Fruit fly (Drosophila melanogaster) whole organism, embryonic: ENCODE data around the gene Sem1.

Experiments used
- B-H1 ChIP-seq: fragments of 200-800 bp; sonication (Bioruptor generic); IDR thresholded peaks from 3 replicates; pipeline ENCODE4 v1.3.6; 2022; ENCODE audit warnings: missing biosample characterization, missing genetic modification characterization
- Blimp-1 ChIP-seq: fragments of 200-800 bp; sonication (Bioruptor generic); optimal IDR thresholded peaks from 3 replicates; lab custom pipeline; 2018; ENCODE audit warnings: missing biosample characterization, missing genetic modification characterization, mild to moderate bottlenecking, moderate library complexity, missing genetic modification reagents
- BtbVII ChIP-seq: fragments of 200-800 bp; sonication (Bioruptor generic); optimal IDR thresholded peaks from 3 replicates; lab custom pipeline; 2017; ENCODE audit warnings: missing biosample characterization, mild to moderate bottlenecking, missing genetic modification characterization
- CG10147 ChIP-seq: fragments of 200-800 bp; sonication (Bioruptor generic); optimal IDR thresholded peaks from 2 replicates; lab custom pipeline; 2019; ENCODE audit warnings: missing biosample characterization, mild to moderate bottlenecking, missing genetic modification characterization, moderate library complexity
- CG11560 ChIP-seq: fragments of 200-800 bp; sonication (Bioruptor generic); IDR thresholded peaks from 3 replicates; pipeline ENCODE4 v1.3.6; 2022; ENCODE audit warnings: missing biosample characterization, missing genetic modification characterization
- CG11695 ChIP-seq: fragments of 200-800 bp; sonication (Bioruptor generic); IDR thresholded peaks from 3 replicates; pipeline ENCODE4 v1.3.6; 2022; ENCODE audit warnings: missing biosample characterization, missing genetic modification characterization
- CG11723 ChIP-seq: fragments of 200-800 bp; sonication (Bioruptor generic); optimal IDR thresholded peaks from 2 replicates; lab custom pipeline; 2017; ENCODE audit warnings: missing biosample characterization, mild to moderate bottlenecking, missing genetic modification characterization
- CG12744 ChIP-seq: fragments of 200-800 bp; sonication (Bioruptor generic); optimal IDR thresholded peaks from 2 replicates; lab custom pipeline; 2016; ENCODE audit warnings: missing biosample characterization, missing genetic modification characterization
- CG14014 ChIP-seq: fragments of 200-800 bp; sonication (Bioruptor generic); IDR thresholded peaks from 2 replicates; pipeline ENCODE4 v1.3.6; 2022; ENCODE audit warnings: missing biosample characterization, missing genetic modification characterization
- CG17186 ChIP-seq: fragments of 200-800 bp; sonication (Bioruptor generic); optimal IDR thresholded peaks from 3 replicates; lab custom pipeline; 2017; ENCODE audit warnings: missing biosample characterization, missing genetic modification reagents, missing genetic modification characterization
- CG2129 ChIP-seq: fragments of 200-800 bp; sonication (Bioruptor generic); IDR thresholded peaks from 2 replicates; pipeline ENCODE4 v1.3.6; 2022; ENCODE audit warnings: missing biosample characterization, missing genetic modification characterization; ENCODE audit not compliant: partially characterized antibody
- CG2199 ChIP-seq: fragments of 200-800 bp; sonication (Bioruptor generic); IDR thresholded peaks from 3 replicates; pipeline ENCODE4 v1.3.6; 2022; ENCODE audit warnings: missing biosample characterization, missing genetic modification characterization
- CG30020 ChIP-seq: fragments of 200-800 bp; optimal IDR thresholded peaks from 2 replicates; lab custom pipeline; 2019; ENCODE audit warnings: missing biosample characterization, mild to moderate bottlenecking, missing genetic modification characterization, moderate library complexity
- CG30403 ChIP-seq: fragments of 200-800 bp; sonication (Bioruptor generic); optimal IDR thresholded peaks from 3 replicates; lab custom pipeline; 2016; ENCODE audit warnings: missing biosample characterization, missing genetic modification characterization
- CG8281 ChIP-seq: fragments of 200-800 bp; sonication (Bioruptor generic); optimal IDR thresholded peaks from 2 replicates; lab custom pipeline; 2018; ENCODE audit warnings: missing biosample characterization, mild to moderate bottlenecking, missing genetic modification characterization, moderate library complexity
- CG8388 ChIP-seq: fragments of 200-800 bp; sonication (Bioruptor generic); optimal IDR thresholded peaks from 2 replicates; lab custom pipeline; 2019; ENCODE audit warnings: missing biosample characterization, mild to moderate bottlenecking, missing genetic modification characterization, moderate library complexity
- CG8924 ChIP-seq: fragments of 200-800 bp; optimal IDR thresholded peaks from 3 replicates; lab custom pipeline; 2019; ENCODE audit warnings: missing biosample characterization, mild to moderate bottlenecking, missing genetic modification characterization, moderate library complexity
- CrebB ChIP-seq: fragments of 200-800 bp; sonication (Bioruptor generic); optimal IDR thresholded peaks from 3 replicates; lab custom pipeline; 2018; ENCODE audit warnings: missing biosample characterization, mild to moderate bottlenecking, missing genetic modification characterization
- Dad ChIP-seq: fragments of 200-800 bp; sonication (Bioruptor generic); optimal IDR thresholded peaks from 3 replicates; lab custom pipeline; 2016; ENCODE audit warnings: missing biosample characterization, missing genetic modification characterization
- Deaf1 ChIP-seq: fragments of 200-800 bp; optimal IDR thresholded peaks from 3 replicates; lab custom pipeline; 2019; ENCODE audit warnings: missing biosample characterization, mild to moderate bottlenecking, missing genetic modification characterization, moderate library complexity
- Dp ChIP-seq: fragments of 200-800 bp; sonication (Bioruptor generic); optimal IDR thresholded peaks from 2 replicates; lab custom pipeline; 2018; ENCODE audit warnings: missing biosample characterization, mild to moderate bottlenecking, missing genetic modification characterization, moderate library complexity
- Dref ChIP-seq: fragments of 200-800 bp; sonication (Bioruptor generic); IDR thresholded peaks from 2 replicates; pipeline ENCODE4 v1.3.6; 2022; ENCODE audit warnings: missing biosample characterization, missing genetic modification characterization
- Elba2 ChIP-seq: fragments of 200-800 bp; sonication (Bioruptor generic); optimal IDR thresholded peaks from 3 replicates; lab custom pipeline; 2016; ENCODE audit warnings: missing biosample characterization, missing genetic modification characterization
- HLH4C ChIP-seq: fragments of 200-800 bp; sonication (Bioruptor generic); IDR thresholded peaks from 3 replicates; pipeline ENCODE4 v1.3.6; 2022; ENCODE audit warnings: missing biosample characterization, missing genetic modification characterization; ENCODE audit not compliant: partially characterized antibody
- Hr3 ChIP-seq: fragments of 200-800 bp; sonication (Bioruptor generic); optimal IDR thresholded peaks from 3 replicates; lab custom pipeline; 2016; ENCODE audit warnings: missing biosample characterization, missing genetic modification characterization
- Hsf ChIP-seq: fragments of 200-800 bp; sonication (Bioruptor generic); optimal IDR thresholded peaks from 3 replicates; lab custom pipeline; 2016; ENCODE audit warnings: missing biosample characterization, missing genetic modification characterization
- Meics ChIP-seq: fragments of 200-800 bp; sonication (Bioruptor generic); optimal IDR thresholded peaks from 2 replicates; lab custom pipeline; 2017; ENCODE audit warnings: missing biosample characterization, mild to moderate bottlenecking, missing genetic modification characterization
- Rx ChIP-seq: fragments of 200-800 bp; sonication (Bioruptor generic); IDR thresholded peaks from 2 replicates; pipeline ENCODE4 v1.3.6; 2022; ENCODE audit warnings: missing biosample characterization, missing genetic modification characterization
- Side ChIP-seq: fragments of 200-800 bp; sonication (Bioruptor generic); optimal IDR thresholded peaks from 2 replicates; lab custom pipeline; 2016; ENCODE audit warnings: missing biosample characterization, missing genetic modification characterization
- Spps ChIP-seq: fragments of 200-800 bp; sonication (Bioruptor generic); optimal IDR thresholded peaks from 2 replicates; lab custom pipeline; 2018; ENCODE audit warnings: missing biosample characterization, mild to moderate bottlenecking, missing genetic modification characterization
- Sry-β ChIP-seq: fragments of 200-800 bp; sonication (Bioruptor generic); optimal IDR thresholded peaks from 2 replicates; lab custom pipeline; 2018; ENCODE audit warnings: missing biosample characterization, mild to moderate bottlenecking, missing genetic modification characterization, moderate library complexity
- cad ChIP-seq: fragments of >200 bp; optimal IDR thresholded peaks from 2 replicates; lab custom pipeline; 2017; ENCODE audit warnings: missing biosample characterization, missing genetic modification characterization
- crc ChIP-seq: fragments of 200-800 bp; sonication (Bioruptor generic); optimal IDR thresholded peaks from 2 replicates; lab custom pipeline; 2016; ENCODE audit warnings: missing biosample characterization, missing genetic modification characterization
- fd3F ChIP-seq: fragments of 200-800 bp; sonication (Bioruptor generic); optimal IDR thresholded peaks from 2 replicates; lab custom pipeline; 2018; ENCODE audit warnings: missing biosample characterization, mild to moderate bottlenecking, missing genetic modification characterization, moderate library complexity
- lab ChIP-seq: fragments of 200-800 bp; sonication (Bioruptor generic); optimal IDR thresholded peaks from 3 replicates; lab custom pipeline; 2017; ENCODE audit warnings: missing biosample characterization, missing genetic modification characterization, mild to moderate bottlenecking, moderate library complexity, missing genetic modification reagents
- lmd ChIP-seq: fragments of 200-800 bp; sonication (Bioruptor generic); IDR thresholded peaks from 2 replicates; pipeline ENCODE4 v1.3.6; 2022; ENCODE audit warnings: missing biosample characterization, missing genetic modification characterization
- lola ChIP-seq, 3 experiments: fragments of >200 bp in 2 of 3; fragments of 200-800 bp in 1 of 3; sonication (Bioruptor generic) in 1 of 3; optimal IDR thresholded peaks; 2 replicates each; lab custom pipeline; 2017 to 2019; ENCODE audit warnings: missing biosample characterization in 3 of 3, missing genetic modification characterization in 3 of 3, mild to moderate bottlenecking in 1 of 3, moderate library complexity in 1 of 3
- lov ChIP-seq, 2 experiments: fragments of 200-800 bp in 1 of 2; fragments of >200 bp in 1 of 2; sonication (Bioruptor generic) in 1 of 2; IDR thresholded peaks in 1 of 2; optimal IDR thresholded peaks in 1 of 2; 2 replicates in 1 of 2; 3 replicates in 1 of 2; pipeline versions ENCODE4 v1.3.6 to Lab custom; 2017 to 2022; ENCODE audit warnings: missing biosample characterization in 1 of 2, missing genetic modification characterization in 1 of 2
- nau ChIP-seq: fragments of 200-800 bp; sonication (Bioruptor generic); optimal IDR thresholded peaks from 3 replicates; lab custom pipeline; 2017; ENCODE audit warnings: missing biosample characterization, mild to moderate bottlenecking, missing genetic modification characterization, missing genetic modification reagents
- org-1 ChIP-seq: fragments of 200-800 bp; sonication (Bioruptor generic); optimal IDR thresholded peaks from 2 replicates; lab custom pipeline; 2017; ENCODE audit warnings: missing biosample characterization, missing genetic modification characterization
- pho ChIP-seq: fragments of 200-800 bp; sonication (Bioruptor generic); optimal IDR thresholded peaks from 2 replicates; lab custom pipeline; 2016; ENCODE audit warnings: missing biosample characterization, missing genetic modification characterization
- rib ChIP-seq: fragments of 200-800 bp; sonication (Bioruptor generic); IDR thresholded peaks from 2 replicates; pipeline ENCODE4 v1.3.6; 2022; ENCODE audit warnings: missing biosample characterization, missing genetic modification characterization
- ro ChIP-seq: fragments of 200-800 bp; sonication (Bioruptor generic); IDR thresholded peaks from 2 replicates; pipeline ENCODE4 v1.3.6; 2022; ENCODE audit warnings: missing biosample characterization, missing genetic modification characterization
- sc ChIP-seq, 3 experiments: fragments of >200 bp in 2 of 3; fragments of 200-800 bp in 1 of 3; sonication (Bioruptor generic) in 1 of 3; optimal IDR thresholded peaks; 2 replicates in 2 of 3; 3 replicates in 1 of 3; lab custom pipeline; 2017; ENCODE audit warnings: mild to moderate bottlenecking in 1 of 3, missing biosample characterization in 1 of 3, missing genetic modification characterization in 1 of 3, missing genetic modification reagents in 1 of 3
- sens-2 ChIP-seq: fragments of 200-800 bp; sonication (Bioruptor generic); IDR thresholded peaks from 2 replicates; pipeline ENCODE4 v1.3.6; 2022; ENCODE audit warnings: missing biosample characterization, missing genetic modification characterization
- slou ChIP-seq: fragments of 200-800 bp; sonication (Bioruptor generic); optimal IDR thresholded peaks from 3 replicates; lab custom pipeline; 2016; ENCODE audit warnings: missing biosample characterization, missing genetic modification characterization
- tio ChIP-seq: fragments of 200-800 bp; sonication (Bioruptor generic); optimal IDR thresholded peaks from 2 replicates; lab custom pipeline; 2017; ENCODE audit warnings: missing biosample characterization, missing genetic modification characterization, inconsistent platforms
- trh ChIP-seq: fragments of 200-800 bp; sonication (Bioruptor generic); optimal IDR thresholded peaks from 2 replicates; lab custom pipeline; 2016; ENCODE audit warnings: missing biosample characterization, missing genetic modification characterization
- zen2 ChIP-seq: fragments of 200-800 bp; sonication (Bioruptor generic); IDR thresholded peaks from 3 replicates; pipeline ENCODE4 v1.3.6; 2022; ENCODE audit warnings: missing biosample characterization, missing genetic modification characterization; ENCODE audit not compliant: partially characterized antibody

The Sem1 gene

dm6 chr2L:7023614-7024259, 40.0 kb upstream of the Sem1 start, which contains the start of gene Gart (continued):
- peak; percentile 42 for TF ChIP-seq Deaf1 (tag; lab: Kevin White, UChicago)
- TF ChIP-seq lab (GFP tag; lab: Kevin White, UChicago), result peak; percentile 28
- TF ChIP-seq Hsf (GFP tag; lab: Kevin White, UChicago), result peak; percentile 60
- TF ChIP-seq sc (optimal IDR thresholded peaks at IDR 0.05; lab: Kevin White, UChicago), result no peak
- peak; percentile 67 for TF ChIP-seq sc (GFP tag; optimal IDR thresholded peaks at IDR 0.05; lab: Kevin White, UChicago)
- TF ChIP-seq Elba2 (GFP tag; lab: Kevin White, UChicago), result no peak
- TF ChIP-seq slou (GFP tag; lab: Kevin White, UChicago), result peak; percentile 18
- TF ChIP-seq Blimp-1 (GFP tag; lab: Kevin White, UChicago), result no peak
- peak; percentile 43 for TF ChIP-seq Dad
- no peak for TF ChIP-seq sens-2
- peak; percentile 11 for TF ChIP-seq trh (GFP tag; lab: Kevin White, UChicago)
- TF ChIP-seq cad (GFP tag; lab: Kevin White, UChicago), result no peak
- TF ChIP-seq CG17186, result no peak
- TF ChIP-seq nau (GFP tag; lab: Kevin White, UChicago), result no peak
- peak; percentile 20 for TF ChIP-seq Meics (GFP tag; lab: Kevin White, UChicago)
- TF ChIP-seq CG11560 (tag; lab: Robert Waterston, UW), result no peak
- TF ChIP-seq CG8924 (tag; lab: Kevin White, UChicago), result peak; percentile 80
- TF ChIP-seq CG30403, result peak; percentile 76
- no peak for TF ChIP-seq Dp
- no peak for TF ChIP-seq Spps (tag; lab: Kevin White, UChicago)
- TF ChIP-seq org-1, result peak; percentile 76
- TF ChIP-seq ro (GFP tag; lab: Robert Waterston, UW), result no peak
- no peak; the same call in none of the 2 replicates for TF ChIP-seq lmd (GFP tag; lab: Robert Waterston, UW)
- TF ChIP-seq Dref, result no peak
- TF ChIP-seq Sry-β (GFP tag; lab: Kevin White, UChicago), result no peak
- peak in 1 of 3 experiments; percentile 58 for TF ChIP-seq lola (GFP tag; optimal IDR thresholded peaks at IDR 0.05; lab: Kevin White, UChicago)
- peak; percentile 59 for TF ChIP-seq CrebB
- no peak for TF ChIP-seq CG2199 (GFP tag; lab: Robert Waterston, UW)
- TF ChIP-seq CG8281 (tag; lab: Kevin White, UChicago), result no peak
- TF ChIP-seq crc (GFP tag; lab: Kevin White, UChicago), result peak; percentile 46
- TF ChIP-seq rib (GFP tag; lab: Robert Waterston, UW), result no peak
- no peak; the same call in 2 of the 3 replicates for TF ChIP-seq B-H1 (GFP tag; lab: Robert Waterston, UW)
- peak; percentile 52 for TF ChIP-seq fd3F
- TF ChIP-seq Side (GFP tag; lab: Kevin White, UChicago), result peak; percentile 72
- peak; percentile 14 for TF ChIP-seq BtbVII
- TF ChIP-seq Rx (GFP tag; lab: Robert Waterston, UW), result no peak
- peak; percentile 62 for TF ChIP-seq CG8388
- peak; percentile 57 for TF ChIP-seq CG12744 (GFP tag; lab: Kevin White, UChicago)
- peak; percentile 66 for TF ChIP-seq pho (GFP tag; lab: Kevin White, UChicago)
- peak; percentile 55 for TF ChIP-seq Hr3
- no peak for TF ChIP-seq CG2129 (GFP tag; lab: Robert Waterston, UW)
- no peak for TF ChIP-seq HLH4C (GFP tag; lab: Robert Waterston, UW)
- peak; percentile 65 for TF ChIP-seq CG14014 (GFP tag; lab: Robert Waterston, UW)
- TF ChIP-seq CG11695 (GFP tag; lab: Robert Waterston, UW), result 0 out of 3 replicates have a peak, but pooled peaks have one; percentile 39
- TF ChIP-seq CG30020 (tag; lab: Kevin White, UChicago), result no peak
- no peak for TF ChIP-seq lov (optimal IDR thresholded peaks at IDR 0.05; lab: Kevin White, UChicago)
- no peak for TF ChIP-seq lov (GFP tag; IDR thresholded peaks at IDR 0.05; lab: Robert Waterston, UW)
- TF ChIP-seq tio (GFP tag; lab: Kevin White, UChicago), result no peak
- TF ChIP-seq CG10147, result peak; percentile 8
- no peak for TF ChIP-seq zen2 (GFP tag; lab: Robert Waterston, UW)
- no peak for TF ChIP-seq CG11723 (GFP tag; lab: Kevin White, UChicago)
